Worm (Caenorhabditis elegans) whole organism, L2 larva: ENCODE measurements around the gene hpr-9.

Experiments
- C34F6.9 ChIP-seq: fragments of 150-350 bp; optimal IDR thresholded peaks from 2 replicates; lab custom pipeline; 2014; ENCODE audit warnings: missing biosample characterization, missing genetic modification characterization
- R02D3.7 ChIP-seq: fragments of 150-350 bp; optimal IDR thresholded peaks from 2 replicates; lab custom pipeline; 2014; ENCODE audit warnings: missing biosample characterization, missing genetic modification characterization
- alr-1 ChIP-seq: fragments of 150-350 bp; optimal IDR thresholded peaks from 2 replicates; lab custom pipeline; 2014; ENCODE audit warnings: missing biosample characterization, missing genetic modification characterization
- aly-2 ChIP-seq: fragments of 150-350 bp; optimal IDR thresholded peaks from 2 replicates; lab custom pipeline; 2014; ENCODE audit warnings: missing biosample characterization, missing genetic modification characterization
- ama-1 ChIP-seq: fragments of 150-350 bp; optimal IDR thresholded peaks from 2 replicates; lab custom pipeline; 2018; ENCODE audit warnings: inconsistent platforms
- blmp-1 ChIP-seq: sonication (generic microtip); optimal IDR thresholded peaks from 2 replicates; lab custom pipeline; 2017; ENCODE audit warnings: missing genetic modification characterization, mild to moderate bottlenecking, missing compliant biosample characterization, antibody characterized with exemption, moderate library complexity; ENCODE audit not compliant: insufficient read depth
- ceh-16 ChIP-seq: fragments of 150-350 bp; optimal IDR thresholded peaks from 2 replicates; lab custom pipeline; 2014; ENCODE audit warnings: missing biosample characterization, missing genetic modification characterization
- ceh-82 ChIP-seq: fragments of 150-350 bp; optimal IDR thresholded peaks from 2 replicates; lab custom pipeline; 2014; ENCODE audit warnings: missing biosample characterization, missing genetic modification characterization
- crh-2 ChIP-seq: sonication (generic microtip); optimal IDR thresholded peaks from 2 replicates; lab custom pipeline; 2017; ENCODE audit warnings: missing biosample characterization, missing genetic modification characterization
- dmd-4 ChIP-seq: sonication (generic microtip); optimal IDR thresholded peaks from 2 replicates; lab custom pipeline; 2017; ENCODE audit warnings: missing biosample characterization, missing genetic modification characterization
- egl-27 ChIP-seq: sonication (generic microtip); optimal IDR thresholded peaks from 3 replicates; lab custom pipeline; 2017; ENCODE audit warnings: missing biosample characterization, missing genetic modification reagents, missing genetic modification characterization
- elt-1 ChIP-seq: fragments of 150-350 bp; optimal IDR thresholded peaks from 2 replicates; lab custom pipeline; 2014; ENCODE audit warnings: missing biosample characterization, missing genetic modification characterization
- elt-3 ChIP-seq: sonication (generic microtip); optimal IDR thresholded peaks from 2 replicates; lab custom pipeline; 2017; ENCODE audit warnings: missing biosample characterization, missing genetic modification characterization
- gmeb-1 ChIP-seq: fragments of 150-350 bp; optimal IDR thresholded peaks from 2 replicates; lab custom pipeline; 2014; ENCODE audit warnings: missing biosample characterization, missing genetic modification characterization
- lin-11 ChIP-seq: fragments of 150-350 bp; sonication (generic microtip); optimal IDR thresholded peaks from 2 replicates; lab custom pipeline; 2014; ENCODE audit warnings: missing biosample characterization, missing genetic modification characterization, inconsistent platforms, mixed read lengths
- lin-13 ChIP-seq: fragments of 150-350 bp; optimal IDR thresholded peaks from 2 replicates; lab custom pipeline; 2014; ENCODE audit warnings: missing biosample characterization, missing genetic modification reagents, missing genetic modification characterization
- lin-39 ChIP-seq: fragments of 150-350 bp; optimal IDR thresholded peaks from 2 replicates; lab custom pipeline; 2014; ENCODE audit warnings: missing biosample characterization, missing genetic modification reagents, missing genetic modification characterization
- lsy-2 ChIP-seq, 2 experiments: fragments of 150-350 bp in 1 of 2; sonication (generic microtip) in 1 of 2; optimal IDR thresholded peaks; 2 replicates each; lab custom pipeline; 2014 to 2017; ENCODE audit warnings: missing biosample characterization in 2 of 2, missing genetic modification characterization in 2 of 2
- mab-5 ChIP-seq: fragments of 150-350 bp; optimal IDR thresholded peaks from 2 replicates; lab custom pipeline; 2014; ENCODE audit warnings: missing biosample characterization, missing genetic modification characterization
- mbf-1 ChIP-seq: sonication (generic microtip); optimal IDR thresholded peaks from 2 replicates; lab custom pipeline; 2017; ENCODE audit warnings: missing biosample characterization, missing genetic modification characterization
- mdl-1 ChIP-seq, 2 experiments: fragments of 150-350 bp in 1 of 2; sonication (generic microtip) in 1 of 2; optimal IDR thresholded peaks; 2 replicates each; lab custom pipeline; 2017; ENCODE audit warnings: missing biosample characterization in 2 of 2, missing genetic modification characterization in 2 of 2
- nhr-10 ChIP-seq: sonication (generic microtip); optimal IDR thresholded peaks from 2 replicates; lab custom pipeline; 2017; ENCODE audit warnings: missing biosample characterization, missing genetic modification characterization
- nhr-11 ChIP-seq: fragments of 150-350 bp; optimal IDR thresholded peaks from 2 replicates; lab custom pipeline; 2014; ENCODE audit warnings: missing biosample characterization, missing genetic modification characterization
- nhr-12 ChIP-seq: fragments of 150-350 bp; optimal IDR thresholded peaks from 2 replicates; lab custom pipeline; 2014; ENCODE audit warnings: missing biosample characterization, missing genetic modification characterization
- nhr-129 ChIP-seq: fragments of 150-350 bp; optimal IDR thresholded peaks from 2 replicates; lab custom pipeline; 2014; ENCODE audit warnings: missing biosample characterization, missing genetic modification characterization
- nhr-21 ChIP-seq: fragments of 150-350 bp; optimal IDR thresholded peaks from 2 replicates; lab custom pipeline; 2014; ENCODE audit warnings: missing biosample characterization, missing genetic modification characterization
- nhr-23 ChIP-seq: fragments of 150-350 bp; optimal IDR thresholded peaks from 2 replicates; lab custom pipeline; 2014; ENCODE audit warnings: missing biosample characterization, missing genetic modification reagents, missing genetic modification characterization
- nhr-237 ChIP-seq: fragments of 150-350 bp; optimal IDR thresholded peaks from 2 replicates; lab custom pipeline; 2014; ENCODE audit warnings: missing biosample characterization, missing genetic modification characterization
- nhr-25 ChIP-seq: fragments of 150-350 bp; sonication (generic microtip); optimal IDR thresholded peaks from 3 replicates; lab custom pipeline; 2014; ENCODE audit warnings: missing biosample characterization, missing genetic modification characterization
- nhr-6 ChIP-seq: fragments of 150-350 bp; optimal IDR thresholded peaks from 2 replicates; lab custom pipeline; 2014; ENCODE audit warnings: missing biosample characterization, missing genetic modification characterization
- nhr-77 ChIP-seq: fragments of 150-350 bp; optimal IDR thresholded peaks from 2 replicates; lab custom pipeline; 2014; ENCODE audit warnings: missing biosample characterization, missing genetic modification characterization
- peb-1 ChIP-seq: fragments of 150-350 bp; optimal IDR thresholded peaks from 2 replicates; lab custom pipeline; 2014; ENCODE audit warnings: missing biosample characterization, missing genetic modification characterization
- skn-1 ChIP-seq: sonication (generic microtip); optimal IDR thresholded peaks from 2 replicates; lab custom pipeline; 2017; ENCODE audit warnings: missing biosample characterization, missing genetic modification characterization
- sma-3 ChIP-seq: sonication (generic microtip); optimal IDR thresholded peaks from 2 replicates; lab custom pipeline; 2016; ENCODE audit warnings: missing genetic modification reagents, missing genetic modification characterization, missing compliant biosample characterization
- sma-9 ChIP-seq, 2 experiments: fragments of 150-350 bp in 1 of 2; sonication (generic microtip) in 1 of 2; optimal IDR thresholded peaks; 2 replicates each; lab custom pipeline; 2014 to 2016; ENCODE audit warnings: missing genetic modification characterization in 2 of 2, mild to moderate bottlenecking in 1 of 2, missing biosample characterization in 1 of 2, missing compliant biosample characterization in 1 of 2, missing genetic modification reagents in 1 of 2, moderate library complexity in 1 of 2
- snpc-4 ChIP-seq: fragments of 150-350 bp; optimal IDR thresholded peaks from 2 replicates; lab custom pipeline; 2014; ENCODE audit warnings: missing biosample characterization, missing genetic modification characterization
- unc-39 ChIP-seq: fragments of 150-350 bp; optimal IDR thresholded peaks from 2 replicates; lab custom pipeline; 2014; ENCODE audit warnings: missing biosample characterization, missing genetic modification characterization
- unc-55 ChIP-seq: fragments of 150-350 bp; sonication (generic microtip); optimal IDR thresholded peaks from 3 replicates; lab custom pipeline; 2014; ENCODE audit warnings: missing biosample characterization, missing genetic modification reagents, missing genetic modification characterization
- unc-62 ChIP-seq: fragments of 150-350 bp; optimal IDR thresholded peaks from 2 replicates; lab custom pipeline; 2014; ENCODE audit warnings: missing biosample characterization, missing genetic modification reagents, missing genetic modification characterization
- ztf-1 ChIP-seq: fragments of 200-800 bp; sonication (Bioruptor generic); conservative IDR thresholded peaks from 2 replicates; pipeline ENCODE4 v1.3.6; 2022; ENCODE audit warnings: missing genetic modification characterization, missing compliant biosample characterization
- ztf-11 ChIP-seq: sonication (generic microtip); optimal IDR thresholded peaks from 2 replicates; lab custom pipeline; 2017; ENCODE audit warnings: missing biosample characterization, missing genetic modification characterization
- ztf-4 ChIP-seq: fragments of 150-350 bp; optimal IDR thresholded peaks from 2 replicates; lab custom pipeline; 2014; ENCODE audit warnings: missing biosample characterization, missing genetic modification characterization

Gene hpr-9

ce11 chrIII:10580206-10580605 is 41.1 kb upstream of the hpr-9 start:
- no peak for TF ChIP-seq nhr-23
- TF ChIP-seq snpc-4 (tag; lab: Kevin White, UChicago): peak; percentile 1

ce11 chrIII:10583483-10583882 is 37.9 kb upstream of the hpr-9 start:
- TF ChIP-seq nhr-10 (tag; lab: Kevin White, UChicago) (no peak), gmeb-1 (no peak), nhr-237 (tag; lab: Kevin White, UChicago) (no peak), ama-1 (lab: Kevin White, UChicago) (no peak), lin-39 (tag; lab: Kevin White, UChicago) (no peak), nhr-21 (tag; lab: Kevin White, UChicago) (no peak), crh-2 (no peak)

ce11 chrIII:10586243-10586642 is 35.1 kb upstream of the hpr-9 start, which contains the start of gene Y45F3A.5:
Y45F3A.5 (minus strand) TSS chrIII:10586343.
- no peak for TF ChIP-seq unc-55 (GFP tag; lab: Kevin White, UChicago)
- TF ChIP-seq aly-2: no peak
- no peak for TF ChIP-seq R02D3.7 (tag; lab: Kevin White, UChicago)
- no peak for TF ChIP-seq crh-2
- no peak for TF ChIP-seq peb-1 (tag; lab: Kevin White, UChicago)
- TF ChIP-seq mbf-1: no peak
- no peak for TF ChIP-seq nhr-77 (tag; lab: Kevin White, UChicago)
- no peak for TF ChIP-seq lsy-2 (tag; optimal IDR thresholded peaks at IDR 0.05; lab: Kevin White, UChicago)

- TF ChIP-seq crh-2: no peak
- TF ChIP-seq nhr-11 (tag; lab: Kevin White, UChicago): no peak
- TF ChIP-seq unc-39 (tag; lab: Kevin White, UChicago): no peak
- TF ChIP-seq mdl-1 (tag; optimal IDR thresholded peaks at IDR 0.05; lab: Kevin White, UChicago): no peak
- no peak for TF ChIP-seq alr-1
- TF ChIP-seq mab-5: no peak
- TF ChIP-seq nhr-23: no peak
- TF ChIP-seq elt-3: no peak
- TF ChIP-seq egl-27 (tag; lab: Kevin White, UChicago): no peak
- TF ChIP-seq ztf-11 (tag; lab: Kevin White, UChicago): no peak
- no peak for TF ChIP-seq ztf-1 (GFP tag; lab: Robert Waterston, UW)
- no peak for TF ChIP-seq ztf-4 (tag; lab: Kevin White, UChicago)
- no peak for TF ChIP-seq blmp-1 (tag; lab: Kevin White, UChicago)
- no peak for TF ChIP-seq lin-11
- no peak for TF ChIP-seq nhr-25
- no peak for TF ChIP-seq nhr-12
- no peak for TF ChIP-seq snpc-4 (tag; lab: Kevin White, UChicago)
- no peak for TF ChIP-seq nhr-6 (tag; lab: Kevin White, UChicago)
- no peak for TF ChIP-seq C34F6.9
Observed at ce11 chrIII:10592074-10592473, 29.3 kb upstream of the hpr-9 start.

- TF ChIP-seq ceh-82 (tag; lab: Kevin White, UChicago): no peak
- no peak for TF ChIP-seq nhr-129
- TF ChIP-seq ztf-11 (tag; lab: Kevin White, UChicago): no peak
- no peak for TF ChIP-seq lin-11
- no peak for TF ChIP-seq unc-62
- TF ChIP-seq skn-1 (tag; lab: Kevin White, UChicago): no peak
- no peak for TF ChIP-seq C34F6.9
- no peak for TF ChIP-seq nhr-11 (tag; lab: Kevin White, UChicago)
- TF ChIP-seq aly-2: no peak
Observed at ce11 chrIII:10592729-10593128, 28.6 kb upstream of the hpr-9 start, which contains the start of gene Y45F3A.8. Y45F3A.8 (minus strand) TSS chrIII:10592829.

ce11 chrIII:10595066-10595465 is 26.3 kb upstream of the hpr-9 start, which contains the start of gene Y45F3A.9:
Y45F3A.9 (minus strand) TSS chrIII:10595166.
- TF ChIP-seq nhr-237 (tag; lab: Kevin White, UChicago): no peak
- TF ChIP-seq lin-13: no peak
- TF ChIP-seq ceh-16 (tag; lab: Kevin White, UChicago): no peak
- no peak for TF ChIP-seq sma-9 (GFP tag; optimal IDR thresholded peaks at IDR 0.05; lab: Kevin White, UChicago)
- TF ChIP-seq sma-9 (tag; optimal IDR thresholded peaks at IDR 0.05; lab: Kevin White, UChicago): no peak
- no peak for TF ChIP-seq unc-62
- TF ChIP-seq mdl-1 (tag; optimal IDR thresholded peaks at IDR 0.05; lab: Kevin White, UChicago): no peak
- TF ChIP-seq lin-11: no peak
- TF ChIP-seq ztf-1 (GFP tag; lab: Robert Waterston, UW): no peak
- no peak for TF ChIP-seq gmeb-1
- TF ChIP-seq elt-1: no peak
- TF ChIP-seq nhr-25: no peak
- no peak for TF ChIP-seq nhr-21 (tag; lab: Kevin White, UChicago)
- no peak for TF ChIP-seq sma-3
- no peak for TF ChIP-seq ceh-82 (tag; lab: Kevin White, UChicago)
- TF ChIP-seq crh-2: no peak
- TF ChIP-seq alr-1: no peak
- no peak for TF ChIP-seq dmd-4 (tag; lab: Kevin White, UChicago)
- TF ChIP-seq nhr-11 (tag; lab: Kevin White, UChicago): no peak
- TF ChIP-seq mbf-1: no peak
- no peak for TF ChIP-seq nhr-77 (tag; lab: Kevin White, UChicago)
